Fruit fly (Drosophila melanogaster): Measurements from ENCODE around the gene Cp19.

Cp19 gene

DNA sequence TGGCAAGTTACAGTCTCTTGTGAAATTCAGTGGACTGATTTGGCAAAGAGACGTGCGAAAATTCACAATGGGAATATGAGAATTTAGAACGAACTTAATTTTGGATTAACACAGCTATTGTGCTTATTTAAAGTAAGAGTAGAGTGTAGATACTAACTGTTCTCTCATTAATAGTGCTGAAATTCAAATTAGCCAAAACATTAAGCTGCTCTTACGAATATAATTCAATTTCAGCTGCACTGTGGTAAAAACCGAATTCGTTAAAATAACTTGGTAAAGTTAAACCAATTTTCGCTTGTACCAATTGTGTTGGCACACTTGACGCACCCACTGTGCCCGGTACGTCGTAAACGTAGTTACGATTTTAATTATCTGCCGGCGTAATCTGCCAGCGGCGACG, 38.2 kb downstream of the Cp19 start:
- TF ChIP-seq cas (GFP tag; IDR thresholded peaks at IDR 0.05): no peak
- peak; percentile 40; the same call in 1 of the 2 replicates for TF ChIP-seq esg (GFP tag; conservative IDR thresholded peaks at IDR 0.05)
- TF ChIP-seq CG12299 (tag; optimal IDR thresholded peaks at IDR 0.05): peak; percentile 4
- TF ChIP-seq bowl (GFP tag; IDR thresholded peaks at IDR 0.05): no peak
- TF ChIP-seq Hmr (GFP tag; optimal IDR thresholded peaks at IDR 0.05): peak; percentile 70
- peak; percentile 39 for TF ChIP-seq nmo (GFP tag; optimal IDR thresholded peaks at IDR 0.05)
- TF ChIP-seq fd96Cb (tag; optimal IDR thresholded peaks at IDR 0.05): no peak
- TF ChIP-seq CG14965 (GFP tag; optimal IDR thresholded peaks at IDR 0.05; ENCODE audit: borderline replicate concordance): no peak
- TF ChIP-seq gsb-n (tag; optimal IDR thresholded peaks at IDR 0.05): no peak
- TF ChIP-seq oc (tag; optimal IDR thresholded peaks at IDR 0.05): no peak
- no peak for TF ChIP-seq dm (GFP tag; optimal IDR thresholded peaks at IDR 0.05)
- TF ChIP-seq CG1233 (GFP tag; optimal IDR thresholded peaks at IDR 0.05): peak; percentile 47
- TF ChIP-seq Dref (GFP tag; IDR thresholded peaks at IDR 0.05): no peak
- peak; percentile 41; the same call in 1 of the 2 replicates for TF ChIP-seq H2.0 (GFP tag; IDR thresholded peaks at IDR 0.05)
- no peak for TF ChIP-seq CG4328 (GFP tag; optimal IDR thresholded peaks at IDR 0.05)
- TF ChIP-seq dpn (GFP tag; optimal IDR thresholded peaks at IDR 0.05): peak in 1 of 2 experiments; percentile 23
- no peak for TF ChIP-seq wek (GFP tag; optimal IDR thresholded peaks at IDR 0.05)
- no peak for TF ChIP-seq Mes4 (GFP tag; optimal IDR thresholded peaks at IDR 0.05)
- TF ChIP-seq Xbp1 (GFP tag; optimal IDR thresholded peaks at IDR 0.05): peak; percentile 54
- peak; percentile 66 for TF ChIP-seq CG12769 (tag; optimal IDR thresholded peaks at IDR 0.05)
- peak; percentile 48 for TF ChIP-seq Fer1 (GFP tag; optimal IDR thresholded peaks at IDR 0.05)
- TF ChIP-seq en (GFP tag; optimal IDR thresholded peaks at IDR 0.05): peak; percentile 19
- TF ChIP-seq CG10274 (GFP tag; optimal IDR thresholded peaks at IDR 0.05): peak; percentile 31
- peak; percentile 65; the same call in 2 of the 3 replicates for TF ChIP-seq dysf (GFP tag; IDR thresholded peaks at IDR 0.05)
- TF ChIP-seq CG16813 (GFP tag; IDR thresholded peaks at IDR 0.05; ENCODE audit: partially characterized antibody): no peak
- TF ChIP-seq HmgZ (tag; optimal IDR thresholded peaks at IDR 0.05): peak; percentile 56
- no peak for TF ChIP-seq sd (tag; optimal IDR thresholded peaks at IDR 0.05)
- no peak for TF ChIP-seq rib (GFP tag; IDR thresholded peaks at IDR 0.05)
- peak; percentile 12 for TF ChIP-seq CG18011 (GFP tag; optimal IDR thresholded peaks at IDR 0.05)
- TF ChIP-seq CG11695 (GFP tag; IDR thresholded peaks at IDR 0.05): peak; percentile 55; the same call in 1 of the 3 replicates
- TF ChIP-seq Oaz (GFP tag; IDR thresholded peaks at IDR 0.05): no peak
- peak; percentile 21 for TF ChIP-seq CG13624 (GFP tag; optimal IDR thresholded peaks at IDR 0.05)
- peak; percentile 32 for TF ChIP-seq Max (GFP tag; optimal IDR thresholded peaks at IDR 0.05)
- no peak for TF ChIP-seq twi (tag; optimal IDR thresholded peaks at IDR 0.05)
- TF ChIP-seq CG7357 (GFP tag; IDR thresholded peaks at IDR 0.05): 0 out of 3 replicates have a peak, but pooled peaks have one; percentile 15
- no peak for TF ChIP-seq cad (GFP tag; optimal IDR thresholded peaks at IDR 0.05)
- TF ChIP-seq Hand (GFP tag; optimal IDR thresholded peaks at IDR 0.05): peak; percentile 39
- TF ChIP-seq unc-4 (GFP tag; IDR thresholded peaks at IDR 0.05; ENCODE audit: partially characterized antibody): no peak
- TF ChIP-seq Antp (GFP tag; optimal IDR thresholded peaks at IDR 0.05): peak; percentile 31
- peak; percentile 14 for TF ChIP-seq Sox100B (GFP tag; optimal IDR thresholded peaks at IDR 0.05)
- peak; percentile 44 for TF ChIP-seq lab (GFP tag; optimal IDR thresholded peaks at IDR 0.05)
- TF ChIP-seq bab2 (GFP tag; optimal IDR thresholded peaks at IDR 0.05): no peak
- TF ChIP-seq scrt (GFP tag; optimal IDR thresholded peaks at IDR 0.05): peak; percentile 28
- TF ChIP-seq CHES-1-like (GFP tag; optimal IDR thresholded peaks at IDR 0.05): peak; percentile 60
- TF ChIP-seq p53 (GFP tag; optimal IDR thresholded peaks at IDR 0.05): no peak
- TF ChIP-seq CG30431 (GFP tag; optimal IDR thresholded peaks at IDR 0.05): no peak
- peak; percentile 11; the same call in 1 of the 2 replicates for TF ChIP-seq ranshi (GFP tag; IDR thresholded peaks at IDR 0.05)
- peak; percentile 12 for TF ChIP-seq CG12071 (GFP tag; optimal IDR thresholded peaks at IDR 0.05)
- peak; percentile 64 for TF ChIP-seq CG11504 (tag; optimal IDR thresholded peaks at IDR 0.05)
- TF ChIP-seq CG12155 (GFP tag; optimal IDR thresholded peaks at IDR 0.05): peak; percentile 23
- TF ChIP-seq fd3F (GFP tag; optimal IDR thresholded peaks at IDR 0.05): peak; percentile 29
